Fruit fly (Drosophila melanogaster) Kc167 (cell line): ENCODE results near the gene CG5347.

Experiments used
- Myc ChIP-seq: fragments of >200 bp; optimal IDR thresholded peaks from 2 replicates; lab custom pipeline; 2017; ENCODE audit warnings: missing external identifiers
- Sin3A ChIP-seq: fragments of >200 bp; optimal IDR thresholded peaks from 2 replicates; lab custom pipeline; 2018; ENCODE audit warnings: missing external identifiers
- h ChIP-seq: fragments of >200 bp; optimal IDR thresholded peaks from 3 replicates; lab custom pipeline; 2018; ENCODE audit warnings: missing external identifiers
- insv ChIP-seq: fragments of >200 bp; optimal IDR thresholded peaks from 3 replicates; lab custom pipeline; 2018; ENCODE audit warnings: missing external identifiers
- psq ChIP-seq: fragments of >200 bp; optimal IDR thresholded peaks from 2 replicates; lab custom pipeline; 2017; ENCODE audit warnings: missing external identifiers
- ttk ChIP-seq: sonication (Bioruptor generic); optimal IDR thresholded peaks from 2 replicates; lab custom pipeline; 2017; ENCODE audit warnings: missing external identifiers

Gene CG5347

dm6 chrX:14802611-14803110, 26.1 kb downstream of the CG5347 start:
- TF ChIP-seq h (lab: Kevin White, UChicago) (no peak), psq (lab: Kevin White, UChicago) (no peak), Myc (lab: Kevin White, UChicago) (no peak), ttk (lab: Kevin White, UChicago) (no peak), insv (no peak)

DNA sequence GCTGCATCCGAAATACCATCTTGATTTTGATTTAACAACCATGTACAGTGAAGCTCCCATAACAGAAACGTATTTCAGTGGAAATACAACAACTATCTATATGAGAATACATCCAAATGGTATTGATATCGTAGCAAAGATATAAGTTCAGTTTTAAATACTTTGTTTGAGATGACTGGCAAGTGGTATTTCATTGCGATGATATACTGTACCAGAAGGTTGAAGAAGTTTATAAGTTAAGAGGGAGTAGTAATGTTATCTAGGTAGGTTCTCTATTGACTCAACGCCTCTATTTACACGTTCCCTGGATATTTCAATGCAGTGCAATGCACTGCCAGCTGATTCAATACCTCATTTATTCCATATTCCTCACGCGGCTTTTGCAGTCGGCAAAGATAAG, 29.1 kb downstream of the CG5347 start:
- TF ChIP-seq insv (no peak), Sin3A (lab: Kevin White, UChicago) (no peak), ttk (lab: Kevin White, UChicago) (no peak), Myc (lab: Kevin White, UChicago) (no peak), psq (lab: Kevin White, UChicago) (no peak), h (lab: Kevin White, UChicago) (no peak)

DNA sequence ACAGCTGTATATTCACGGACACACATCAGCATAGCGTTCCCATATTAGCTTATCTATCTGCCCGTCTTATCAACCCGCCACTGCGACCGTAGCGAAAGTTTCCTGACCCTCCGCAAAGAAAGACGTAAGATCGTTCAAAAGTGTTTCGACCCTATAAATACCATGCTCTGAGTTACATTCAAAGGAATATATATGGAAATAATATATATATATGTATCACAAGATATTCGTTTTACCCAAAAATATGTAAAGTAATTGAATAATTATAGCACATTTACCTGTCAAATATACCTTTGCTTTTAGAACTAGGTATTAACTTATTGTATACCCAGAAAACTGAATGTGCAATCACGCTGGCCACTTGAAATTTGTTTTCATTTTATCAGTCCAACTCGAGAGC, 33.9 kb downstream of the CG5347 start:
- TF ChIP-seq psq (lab: Kevin White, UChicago), result no peak
- no peak for TF ChIP-seq h (lab: Kevin White, UChicago)
- TF ChIP-seq Sin3A (lab: Kevin White, UChicago), result no peak

DNA sequence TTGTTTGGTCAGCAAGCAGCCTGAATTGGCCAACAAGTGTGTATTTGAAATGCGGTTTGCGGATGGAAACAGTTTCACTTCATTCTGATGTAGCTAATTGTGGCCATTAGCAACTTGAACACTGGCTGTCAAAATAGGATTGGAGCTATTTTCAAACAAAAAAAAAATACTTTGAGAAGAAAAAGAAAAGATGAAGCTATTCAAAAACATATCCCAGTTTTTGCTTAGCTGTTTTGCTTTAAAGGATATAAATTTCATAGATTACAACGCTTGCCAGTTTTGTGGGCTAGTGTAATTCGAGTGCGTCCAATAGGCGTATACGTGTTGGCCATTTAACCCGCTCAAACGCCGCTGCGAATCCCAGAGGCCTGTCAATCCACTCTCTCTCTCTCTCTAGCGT, 35.7 kb downstream of the CG5347 start:
- TF ChIP-seq Sin3A (lab: Kevin White, UChicago) (no peak), Myc (lab: Kevin White, UChicago) (no peak), h (lab: Kevin White, UChicago) (no peak), psq (lab: Kevin White, UChicago) (no peak), insv (no peak), ttk (lab: Kevin White, UChicago) (no peak)

dm6 chrX:14824690-14825469, 48.3 kb downstream of the CG5347 start:
- TF ChIP-seq Myc (lab: Kevin White, UChicago), result no peak
- TF ChIP-seq Sin3A (lab: Kevin White, UChicago), result no peak
- no peak for TF ChIP-seq insv
- TF ChIP-seq ttk (lab: Kevin White, UChicago), result no peak

DNA sequence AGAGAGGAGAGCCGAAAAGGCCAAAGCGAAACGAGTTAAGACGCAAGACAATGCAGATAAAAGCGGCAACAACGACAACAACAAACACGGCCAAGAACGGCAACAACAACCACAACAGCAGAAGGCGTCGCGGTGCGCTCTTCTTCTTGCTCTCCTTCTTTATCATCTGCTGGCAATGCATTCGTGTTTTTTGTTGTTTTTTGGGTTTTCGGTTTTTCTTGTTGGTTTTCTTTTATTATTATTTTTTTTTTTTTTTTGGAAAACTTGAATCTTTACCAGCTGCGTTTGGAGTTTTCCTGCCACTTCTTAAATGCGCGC, 48.9 kb downstream of the CG5347 start:
- TF ChIP-seq ttk (lab: Kevin White, UChicago) (no peak), Myc (lab: Kevin White, UChicago) (no peak)

- no peak for TF ChIP-seq h (lab: Kevin White, UChicago)
- no peak for TF ChIP-seq ttk (lab: Kevin White, UChicago)
- no peak for TF ChIP-seq Sin3A (lab: Kevin White, UChicago)
Measured at dm6 chrX:14825922-14826617, 49.5 kb downstream of the CG5347 start, which contains the start of gene rut. Gene rut (minus strand): TSS chrX:14826073.
